Fruit fly (Drosophila melanogaster): ENCODE measurements around the gene CG7606.

DNA sequence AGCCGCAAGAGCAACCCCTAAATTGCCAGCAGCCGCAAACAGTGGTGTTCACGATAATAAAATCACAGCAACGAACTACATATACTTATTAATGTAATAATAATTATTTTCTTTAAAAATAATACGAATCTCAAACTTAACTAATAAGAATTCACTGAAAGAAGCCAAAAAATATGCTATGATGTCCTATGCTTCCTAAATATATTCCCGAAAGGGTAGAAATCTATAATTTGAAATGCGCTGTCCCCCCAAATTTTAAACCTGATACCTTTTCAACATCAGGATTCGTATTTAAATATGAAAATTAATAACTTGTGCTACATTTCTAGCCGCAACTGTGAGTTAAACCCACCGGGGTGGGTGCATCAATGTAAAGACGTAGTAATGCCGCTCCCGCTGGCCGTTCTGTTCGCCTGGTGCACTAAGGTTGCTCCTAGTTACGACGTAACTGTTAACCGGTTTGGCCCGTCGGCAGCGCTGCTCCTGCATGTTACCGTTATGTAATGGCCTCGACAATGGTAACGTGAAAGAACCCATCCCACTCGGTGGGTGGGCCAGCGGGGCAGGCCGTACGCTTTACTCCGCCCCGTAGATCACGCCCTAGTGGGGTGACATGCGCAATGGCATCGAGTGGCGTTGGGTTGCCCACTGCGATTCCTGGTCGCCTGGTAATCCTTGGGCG is 8.0 kb downstream of the CG7606 start:
- TF ChIP-seq Hr39 (GFP tag; optimal IDR thresholded peaks at IDR 0.05) (peak; percentile 2), CG6854 (GFP tag; optimal IDR thresholded peaks at IDR 0.05) (no peak), Lpt (GFP tag; optimal IDR thresholded peaks at IDR 0.05) (no peak), Ets21C (GFP tag; optimal IDR thresholded peaks at IDR 0.05) (no peak), Eip78C (GFP tag) (peak; percentile 88), lz (GFP tag; optimal IDR thresholded peaks at IDR 0.05) (no peak), CG6808 (GFP tag; optimal IDR thresholded peaks at IDR 0.05) (peak; percentile 65), CG10669 (GFP tag; optimal IDR thresholded peaks at IDR 0.05) (peak; percentile 66), topi (GFP tag; optimal IDR thresholded peaks at IDR 0.05) (peak; percentile 37), CG10631 (GFP tag; optimal IDR thresholded peaks at IDR 0.05) (peak; percentile 55), CG31627 (GFP tag; optimal IDR thresholded peaks at IDR 0.05) (peak; percentile 27), Eip93F (GFP tag; optimal IDR thresholded peaks at IDR 0.05) (no peak), CG34406 (GFP tag; optimal IDR thresholded peaks at IDR 0.05) (peak; percentile 56), dac (GFP tag; optimal IDR thresholded peaks at IDR 0.05) (peak; percentile 3)
